Fruit fly (Drosophila melanogaster) whole organism, embryonic: Measurements from ENCODE around the gene CG14840.

Source experiments
- CG10959 ChIP-seq: fragments of 200-800 bp; sonication (Bioruptor generic); IDR thresholded peaks from 2 replicates; pipeline ENCODE4 v1.3.6; 2022; ENCODE audit warnings: missing biosample characterization, missing genetic modification characterization
- CG11723 ChIP-seq: fragments of 200-800 bp; sonication (Bioruptor generic); optimal IDR thresholded peaks from 2 replicates; lab custom pipeline; 2017; ENCODE audit warnings: missing biosample characterization, mild to moderate bottlenecking, missing genetic modification characterization
- CG13424 ChIP-seq: fragments of 200-800 bp; sonication (Bioruptor generic); optimal IDR thresholded peaks from 2 replicates; lab custom pipeline; 2019; ENCODE audit warnings: missing biosample characterization, mild to moderate bottlenecking, missing genetic modification characterization, moderate library complexity
- CG14050 ChIP-seq: fragments of 200-800 bp; sonication (Bioruptor generic); IDR thresholded peaks from 3 replicates; pipeline ENCODE4 v1.3.6; 2022; ENCODE audit warnings: missing biosample characterization, missing genetic modification characterization
- CG14965 ChIP-seq: fragments of 200-800 bp; sonication (Bioruptor generic); optimal IDR thresholded peaks from 2 replicates; lab custom pipeline; 2016; ENCODE audit warnings: missing biosample characterization, missing genetic modification characterization, borderline replicate concordance
- CG17568 ChIP-seq: fragments of 200-800 bp; sonication (Bioruptor generic); optimal IDR thresholded peaks from 2 replicates; lab custom pipeline; 2018; ENCODE audit warnings: missing biosample characterization, mild to moderate bottlenecking, missing genetic modification characterization, moderate library complexity
- CG17802 ChIP-seq: fragments of 200-800 bp; sonication (Bioruptor generic); optimal IDR thresholded peaks from 2 replicates; lab custom pipeline; 2018; ENCODE audit warnings: missing biosample characterization, mild to moderate bottlenecking, missing genetic modification characterization, moderate library complexity
- CG18476 ChIP-seq: fragments of 200-800 bp; sonication (Bioruptor generic); optimal IDR thresholded peaks from 2 replicates; lab custom pipeline; 2016; ENCODE audit warnings: missing biosample characterization, mild to moderate bottlenecking, missing genetic modification characterization
- CG18619 ChIP-seq: fragments of 200-800 bp; sonication (Bioruptor generic); optimal IDR thresholded peaks from 3 replicates; lab custom pipeline; 2017; ENCODE audit warnings: missing biosample characterization, mild to moderate bottlenecking, missing genetic modification characterization
- CG2678 ChIP-seq: fragments of 200-800 bp; sonication (Bioruptor generic); optimal IDR thresholded peaks from 3 replicates; lab custom pipeline; 2019; ENCODE audit warnings: missing biosample characterization, mild to moderate bottlenecking, missing genetic modification characterization, moderate library complexity
- CG31365 ChIP-seq: fragments of 200-800 bp; sonication (Bioruptor generic); optimal IDR thresholded peaks from 2 replicates; lab custom pipeline; 2018; ENCODE audit warnings: missing biosample characterization, mild to moderate bottlenecking, missing genetic modification characterization
- CG32532 ChIP-seq: fragments of 200-800 bp; sonication (Bioruptor generic); IDR thresholded peaks from 2 replicates; pipeline ENCODE4 v1.3.6; 2022; ENCODE audit warnings: missing biosample characterization, missing genetic modification characterization
- CG32767 ChIP-seq: fragments of 200-800 bp; sonication (Bioruptor generic); IDR thresholded peaks from 2 replicates; pipeline ENCODE4 v1.3.6; 2022; ENCODE audit warnings: missing biosample characterization, missing genetic modification characterization
- CG32772 ChIP-seq: fragments of 200-800 bp; sonication (Bioruptor generic); IDR thresholded peaks from 2 replicates; pipeline ENCODE4 v1.3.6; 2022; ENCODE audit warnings: missing biosample characterization, missing genetic modification characterization
- CG34224 ChIP-seq: fragments of 200-800 bp; sonication (Bioruptor generic); IDR thresholded peaks from 3 replicates; pipeline ENCODE4 v1.3.6; 2022; ENCODE audit warnings: missing biosample characterization, missing genetic modification characterization; ENCODE audit not compliant: partially characterized antibody
- CG4820 ChIP-seq: fragments of 200-800 bp; sonication (Bioruptor generic); optimal IDR thresholded peaks from 3 replicates; lab custom pipeline; 2016; ENCODE audit warnings: missing biosample characterization, missing genetic modification characterization
- CG5180 ChIP-seq: fragments of 200-800 bp; sonication (Bioruptor generic); optimal IDR thresholded peaks from 3 replicates; lab custom pipeline; 2017; ENCODE audit warnings: missing biosample characterization, missing genetic modification characterization, mild to moderate bottlenecking, moderate library complexity, missing genetic modification reagents
- CG5953 ChIP-seq: fragments of 200-800 bp; sonication (Bioruptor generic); IDR thresholded peaks from 2 replicates; pipeline ENCODE4 v1.3.6; 2022; ENCODE audit warnings: missing biosample characterization, missing genetic modification characterization
- CG8359 ChIP-seq: fragments of 200-800 bp; sonication (Bioruptor generic); optimal IDR thresholded peaks from 2 replicates; lab custom pipeline; 2017; ENCODE audit warnings: missing biosample characterization, mild to moderate bottlenecking, missing genetic modification characterization, borderline replicate concordance
- D19B ChIP-seq: fragments of 200-800 bp; sonication (Bioruptor generic); optimal IDR thresholded peaks from 2 replicates; lab custom pipeline; 2017; ENCODE audit warnings: missing biosample characterization, mild to moderate bottlenecking, missing genetic modification characterization
- Elba2 ChIP-seq: fragments of 200-800 bp; sonication (Bioruptor generic); optimal IDR thresholded peaks from 3 replicates; lab custom pipeline; 2016; ENCODE audit warnings: missing biosample characterization, missing genetic modification characterization
- Hr51 ChIP-seq, 2 experiments: fragments of 200-800 bp; sonication (Bioruptor generic); optimal IDR thresholded peaks; 2 replicates in 1 of 2; 3 replicates in 1 of 2; lab custom pipeline; 2016 to 2018; ENCODE audit warnings: missing biosample characterization in 2 of 2, missing genetic modification characterization in 2 of 2, mild to moderate bottlenecking in 1 of 2, moderate library complexity in 1 of 2
- MTF-1 ChIP-seq: fragments of 200-800 bp; sonication (Bioruptor generic); optimal IDR thresholded peaks from 2 replicates; lab custom pipeline; 2018; ENCODE audit warnings: missing biosample characterization, mild to moderate bottlenecking, missing genetic modification characterization, borderline replicate concordance
- Max ChIP-seq: fragments of 200-800 bp; sonication (Bioruptor generic); optimal IDR thresholded peaks from 2 replicates; lab custom pipeline; 2016; ENCODE audit warnings: missing biosample characterization, mild to moderate bottlenecking, missing genetic modification characterization
- NC2α ChIP-seq: fragments of 200-800 bp; sonication (Bioruptor generic); optimal IDR thresholded peaks from 2 replicates; lab custom pipeline; 2016; ENCODE audit warnings: missing biosample characterization, missing genetic modification characterization
- NFAT ChIP-seq: fragments of 200-800 bp; sonication (Bioruptor generic); IDR thresholded peaks from 2 replicates; pipeline ENCODE4 v1.3.6; 2022; ENCODE audit warnings: missing biosample characterization, missing genetic modification characterization
- Scr ChIP-seq: fragments of 200-800 bp; sonication (Bioruptor generic); IDR thresholded peaks from 2 replicates; pipeline ENCODE4 v1.3.6; 2022; ENCODE audit warnings: missing biosample characterization, missing genetic modification characterization; ENCODE audit not compliant: partially characterized antibody
- Sry-β ChIP-seq: fragments of 200-800 bp; sonication (Bioruptor generic); optimal IDR thresholded peaks from 2 replicates; lab custom pipeline; 2018; ENCODE audit warnings: missing biosample characterization, mild to moderate bottlenecking, missing genetic modification characterization, moderate library complexity
- Xrp1 ChIP-seq: fragments of 200-800 bp; sonication (Bioruptor generic); IDR thresholded peaks from 2 replicates; pipeline ENCODE4 v1.3.6; 2022; ENCODE audit warnings: missing biosample characterization, missing genetic modification characterization
- YL-1 ChIP-seq: fragments of 200-800 bp; sonication (Bioruptor generic); optimal IDR thresholded peaks from 3 replicates; lab custom pipeline; 2017; ENCODE audit warnings: missing biosample characterization, mild to moderate bottlenecking, missing genetic modification characterization
- cas ChIP-seq: fragments of 200-800 bp; sonication (Bioruptor generic); IDR thresholded peaks from 2 replicates; pipeline ENCODE4 v1.3.6; 2022; ENCODE audit warnings: missing biosample characterization, missing genetic modification characterization
- da ChIP-seq: fragments of 200-800 bp; sonication (Bioruptor generic); optimal IDR thresholded peaks from 2 replicates; lab custom pipeline; 2016; ENCODE audit warnings: missing biosample characterization, missing genetic modification characterization
- eyg ChIP-seq: fragments of 200-800 bp; sonication (Bioruptor generic); optimal IDR thresholded peaks from 3 replicates; lab custom pipeline; 2016; ENCODE audit warnings: missing biosample characterization, missing genetic modification characterization
- gem ChIP-seq: fragments of 200-800 bp; sonication (Bioruptor generic); optimal IDR thresholded peaks from 2 replicates; lab custom pipeline; 2019; ENCODE audit warnings: missing biosample characterization, mild to moderate bottlenecking, missing genetic modification characterization, moderate library complexity
- ham ChIP-seq: fragments of 200-800 bp; sonication (Bioruptor generic); IDR thresholded peaks from 2 replicates; pipeline ENCODE4 v1.3.6; 2022; ENCODE audit warnings: missing biosample characterization, missing genetic modification characterization
- insv ChIP-seq, 2 experiments: fragments of 200-800 bp; sonication (Bioruptor generic); optimal IDR thresholded peaks; 3 replicates each; lab custom pipeline; 2016 to 2018; ENCODE audit warnings: missing biosample characterization in 2 of 2, missing genetic modification characterization in 2 of 2
- lbe ChIP-seq: fragments of 200-800 bp; sonication (Bioruptor generic); optimal IDR thresholded peaks from 2 replicates; lab custom pipeline; 2016; ENCODE audit warnings: missing biosample characterization, mild to moderate bottlenecking, missing genetic modification characterization
- lola ChIP-seq, 3 experiments: fragments of >200 bp in 2 of 3; fragments of 200-800 bp in 1 of 3; sonication (Bioruptor generic) in 1 of 3; optimal IDR thresholded peaks; 2 replicates each; lab custom pipeline; 2017 to 2019; ENCODE audit warnings: missing biosample characterization in 3 of 3, missing genetic modification characterization in 3 of 3, mild to moderate bottlenecking in 1 of 3, moderate library complexity in 1 of 3
- lov ChIP-seq, 2 experiments: fragments of 200-800 bp in 1 of 2; fragments of >200 bp in 1 of 2; sonication (Bioruptor generic) in 1 of 2; IDR thresholded peaks in 1 of 2; optimal IDR thresholded peaks in 1 of 2; 2 replicates in 1 of 2; 3 replicates in 1 of 2; pipeline versions ENCODE4 v1.3.6 to Lab custom; 2017 to 2022; ENCODE audit warnings: missing biosample characterization in 1 of 2, missing genetic modification characterization in 1 of 2
- luna ChIP-seq: fragments of 200-800 bp; sonication (Bioruptor generic); optimal IDR thresholded peaks from 2 replicates; lab custom pipeline; 2016; ENCODE audit warnings: missing biosample characterization, missing genetic modification characterization
- nerfin-1 ChIP-seq: fragments of 200-800 bp; sonication (Bioruptor generic); optimal IDR thresholded peaks from 3 replicates; lab custom pipeline; 2019; ENCODE audit warnings: missing biosample characterization, mild to moderate bottlenecking, missing genetic modification characterization, moderate library complexity
- nerfin-2 ChIP-seq: fragments of 200-800 bp; sonication (Bioruptor generic); IDR thresholded peaks from 2 replicates; pipeline ENCODE4 v1.3.6; 2022; ENCODE audit warnings: missing biosample characterization, missing genetic modification characterization; ENCODE audit not compliant: partially characterized antibody
- onecut ChIP-seq: fragments of 200-800 bp; sonication (Bioruptor generic); IDR thresholded peaks from 2 replicates; pipeline ENCODE4 v1.3.6; 2022; ENCODE audit warnings: missing biosample characterization, missing genetic modification characterization
- peb ChIP-seq: fragments of 200-800 bp; sonication (Bioruptor generic); IDR thresholded peaks from 2 replicates; pipeline ENCODE4 v1.3.6; 2022; ENCODE audit warnings: missing biosample characterization, missing genetic modification characterization
- shn ChIP-seq: fragments of 200-800 bp; sonication (Bioruptor generic); optimal IDR thresholded peaks from 3 replicates; lab custom pipeline; 2016; ENCODE audit warnings: missing biosample characterization, missing genetic modification characterization
- ssp ChIP-seq: fragments of 200-800 bp; sonication (Bioruptor generic); IDR thresholded peaks from 2 replicates; pipeline ENCODE4 v1.3.6; 2022; ENCODE audit warnings: missing biosample characterization, missing genetic modification characterization
- ttk ChIP-seq: fragments of 200-800 bp; sonication (Bioruptor generic); IDR thresholded peaks from 2 replicates; pipeline ENCODE4 v2.1.2; 2022; ENCODE audit warnings: missing biosample characterization, missing genetic modification characterization
- tup ChIP-seq: fragments of 200-800 bp; sonication (Bioruptor generic); optimal IDR thresholded peaks from 2 replicates; lab custom pipeline; 2016; ENCODE audit warnings: missing biosample characterization, mild to moderate bottlenecking, missing genetic modification characterization, moderate library complexity

The CG14840 gene

DNA sequence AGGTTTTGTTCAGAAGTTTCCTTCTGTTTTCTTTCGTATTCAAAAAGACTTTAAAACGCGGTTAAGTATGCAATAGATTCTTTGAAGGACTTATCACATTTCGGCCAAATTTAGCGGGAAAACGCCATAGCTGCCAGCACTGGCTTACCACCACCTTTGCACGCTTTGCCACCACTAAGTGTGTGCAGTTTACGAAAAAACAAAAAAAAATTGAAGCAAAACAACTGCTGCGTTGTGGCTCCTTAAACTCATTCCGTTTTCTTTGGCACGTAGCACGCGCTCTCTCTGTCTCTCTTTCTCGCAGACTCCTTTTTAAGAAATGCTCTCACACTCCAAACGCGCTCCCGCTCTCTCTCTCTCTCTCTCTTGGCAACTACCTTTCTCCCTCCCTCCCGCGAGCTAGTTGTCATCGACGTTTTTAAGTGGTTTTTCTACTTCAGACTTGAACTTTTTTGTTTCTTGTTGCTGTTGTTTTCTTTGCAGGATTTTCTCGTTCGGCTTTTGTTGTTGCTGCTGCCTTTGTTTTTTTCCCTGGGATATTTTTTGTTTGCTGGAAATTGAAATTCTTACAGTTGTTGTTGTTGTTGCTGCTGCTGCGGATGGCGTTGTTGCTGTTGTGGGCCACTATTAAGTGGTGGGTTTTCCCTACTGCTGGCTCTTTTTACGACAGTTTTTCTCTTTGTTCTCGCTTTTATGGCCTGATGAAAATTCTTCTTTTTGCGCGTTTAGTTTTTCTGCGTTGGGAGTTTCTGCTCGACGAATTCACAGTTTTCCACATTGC is 17.7 kb upstream of the CG14840 start (continued):
- no peak for TF ChIP-seq peb (GFP tag; lab: Robert Waterston, UW)
- TF ChIP-seq CG18476, result no peak
- TF ChIP-seq onecut (GFP tag; lab: Robert Waterston, UW), result peak; percentile 43; the same call in 1 of the 2 replicates
- TF ChIP-seq shn (GFP tag; lab: Kevin White, UChicago), result peak; percentile 23
- no peak for TF ChIP-seq CG17802
- TF ChIP-seq lola (GFP tag; optimal IDR thresholded peaks at IDR 0.05; lab: Kevin White, UChicago), result no peak
- TF ChIP-seq CG10959, result no peak
- peak; percentile 96 for TF ChIP-seq Sry-β (GFP tag; lab: Kevin White, UChicago)
- TF ChIP-seq lbe (GFP tag; lab: Kevin White, UChicago), result peak; percentile 59
- no peak for TF ChIP-seq D19B
- TF ChIP-seq luna, result no peak
- TF ChIP-seq NFAT (GFP tag; lab: Robert Waterston, UW), result no peak
- TF ChIP-seq ham, result no peak
- TF ChIP-seq CG32772, result peak; percentile 81
- no peak for TF ChIP-seq CG8359
- peak; percentile 38 for TF ChIP-seq gem (tag; lab: Kevin White, UChicago)
- TF ChIP-seq eyg (GFP tag; lab: Kevin White, UChicago), result no peak
- no peak for TF ChIP-seq ssp (GFP tag; lab: Robert Waterston, UW)
- TF ChIP-seq CG4820 (GFP tag; lab: Kevin White, UChicago), result no peak
- no peak for TF ChIP-seq CG31365 (tag; lab: Kevin White, UChicago)
- no peak for TF ChIP-seq lov (optimal IDR thresholded peaks at IDR 0.05; lab: Kevin White, UChicago)
- TF ChIP-seq lov (GFP tag; IDR thresholded peaks at IDR 0.05; lab: Robert Waterston, UW), result 0 out of 3 replicates have a peak, but pooled peaks have one; percentile 7
- TF ChIP-seq Scr, result no peak
- TF ChIP-seq Xrp1, result peak; percentile 38
- no peak for TF ChIP-seq Elba2 (GFP tag; lab: Kevin White, UChicago)
- TF ChIP-seq da, result no peak
- no peak for TF ChIP-seq CG18619 (GFP tag; lab: Kevin White, UChicago)
- TF ChIP-seq CG2678 (tag; lab: Kevin White, UChicago), result no peak
- TF ChIP-seq CG11723 (GFP tag; lab: Kevin White, UChicago), result no peak
- no peak for TF ChIP-seq Max
- TF ChIP-seq insv (GFP tag; optimal IDR thresholded peaks at IDR 0.05; lab: Kevin White, UChicago), result no peak
- no peak for TF ChIP-seq CG32767 (GFP tag; lab: Robert Waterston, UW)
- TF ChIP-seq CG34224, result no peak
- TF ChIP-seq nerfin-1 (tag; lab: Kevin White, UChicago), result peak; percentile 33
- no peak for TF ChIP-seq CG14965 (GFP tag; lab: Kevin White, UChicago)
- TF ChIP-seq CG32532 (GFP tag; lab: Robert Waterston, UW), result no peak; the same call in 1 of the 2 replicates
- no peak for TF ChIP-seq ttk (GFP tag; lab: Robert Waterston, UW)
- TF ChIP-seq CG5953 (GFP tag; lab: Robert Waterston, UW), result no peak
- no peak for TF ChIP-seq YL-1 (GFP tag; lab: Kevin White, UChicago)
- TF ChIP-seq NC2α (GFP tag; lab: Kevin White, UChicago), result no peak
- no peak for TF ChIP-seq CG14050 (GFP tag; lab: Robert Waterston, UW)
- TF ChIP-seq cas, result no peak
- no peak for TF ChIP-seq CG5180 (GFP tag; lab: Kevin White, UChicago)
- TF ChIP-seq CG13424, result no peak
- no peak for TF ChIP-seq MTF-1 (GFP tag; lab: Kevin White, UChicago)
- TF ChIP-seq tup, result no peak
- TF ChIP-seq Hr51 (GFP tag; optimal IDR thresholded peaks at IDR 0.05; lab: Kevin White, UChicago), result no peak
- no peak for TF ChIP-seq nerfin-2
- TF ChIP-seq CG17568, result no peak
